Fruit fly (Drosophila melanogaster): ENCODE data around the gene CG3397.

- peak; percentile 49 for TF ChIP-seq Sp1 (GFP tag; optimal IDR thresholded peaks at IDR 0.05)
- no peak for TF ChIP-seq Dfd (GFP tag; optimal IDR thresholded peaks at IDR 0.05)
- no peak for TF ChIP-seq br (GFP tag; optimal IDR thresholded peaks at IDR 0.05)
- peak; percentile 97 for TF ChIP-seq Vsx2 (GFP tag; optimal IDR thresholded peaks at IDR 0.05; ENCODE audit: partially characterized antibody)
- TF ChIP-seq h (GFP tag; optimal IDR thresholded peaks at IDR 0.05): peak; percentile 57
Observed at dm6 chr3R:11967262-11968029, 16.9 kb downstream of the CG3397 start, which contains the start of the genes CG12213 and GC1.

Data from whole organism, wandering third instar larva.